Worm (Caenorhabditis elegans) whole organism, L4/young adult: ENCODE results near the gene nuc-1.

Experiments used
- dao-5 ChIP-seq: sonication (generic microtip); optimal IDR thresholded peaks from 2 replicates; lab custom pipeline; 2016; ENCODE audit warnings: missing genotype, missing genetic modification characterization, moderate library complexity, missing compliant biosample characterization
- him-1 ChIP-seq: sonication (generic microtip); optimal IDR thresholded peaks from 2 replicates; lab custom pipeline; 2016; ENCODE audit warnings: missing genotype, missing genetic modification reagents, missing genetic modification characterization, missing compliant biosample characterization

DNA sequence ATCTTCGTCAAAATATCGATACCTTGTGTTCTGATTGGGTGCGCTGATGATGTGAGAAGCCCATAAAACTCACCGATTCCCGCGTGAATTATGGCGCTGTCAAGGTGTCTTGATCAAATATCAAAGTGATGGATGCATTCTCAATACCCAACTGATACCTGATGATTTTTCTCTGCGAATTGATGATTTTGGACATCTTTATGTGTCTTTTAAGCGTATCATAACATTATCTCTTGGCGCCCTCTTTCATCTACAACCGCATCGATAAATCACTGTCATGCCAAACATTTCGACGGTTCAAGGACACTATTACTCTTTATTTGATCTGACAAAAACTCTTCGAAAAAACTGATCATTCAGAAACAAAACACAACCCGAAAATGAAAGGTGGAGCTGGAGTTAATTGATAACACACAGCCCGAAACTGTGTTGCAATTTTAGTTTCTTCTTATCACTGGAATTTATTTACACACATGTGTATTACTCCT, 7.6 kb downstream of the nuc-1 start:
- TF ChIP-seq dao-5 (no peak), him-1 (tag; lab: Kevin White, UChicago) (no peak)
